Fruit fly (Drosophila melanogaster): ENCODE measurements around the gene Cnx14D.

Cnx14D gene

dm6 chrX:16547390-16547789, 22.2 kb upstream of the Cnx14D start, which contains the start of gene CG9902 (continued):
- peak; percentile 58; the same call in 1 of the 2 replicates for TF ChIP-seq sna (GFP tag; IDR thresholded peaks at IDR 0.05; ENCODE audit: partially characterized antibody)
- TF ChIP-seq CG4854 (GFP tag; optimal IDR thresholded peaks at IDR 0.05): peak; percentile 96
- TF ChIP-seq CG1603 (tag; optimal IDR thresholded peaks at IDR 0.05): peak; percentile 87
- TF ChIP-seq CG1024 (GFP tag; IDR thresholded peaks at IDR 0.05): no peak
- no peak for TF ChIP-seq CG11695 (GFP tag; IDR thresholded peaks at IDR 0.05)
- peak; percentile 63; the same call in 2 of the 3 replicates for TF ChIP-seq Doc3 (GFP tag; IDR thresholded peaks at IDR 0.05; ENCODE audit: partially characterized antibody)
- TF ChIP-seq NFAT (GFP tag; IDR thresholded peaks at IDR 0.05): no peak
- no peak for TF ChIP-seq CG8924 (tag; optimal IDR thresholded peaks at IDR 0.05)
- peak; percentile 8 for TF ChIP-seq NfI (GFP tag; optimal IDR thresholded peaks at IDR 0.05)
- TF ChIP-seq CG34224 (GFP tag; IDR thresholded peaks at IDR 0.05; ENCODE audit: partially characterized antibody): peak; percentile 83
- peak; percentile 82 for TF ChIP-seq Sry-δ (GFP tag; optimal IDR thresholded peaks at IDR 0.05)
- TF ChIP-seq unpg (GFP tag; optimal IDR thresholded peaks at IDR 0.05): no peak
- TF ChIP-seq CG4328 (GFP tag; optimal IDR thresholded peaks at IDR 0.05): no peak
- peak; percentile 53 for TF ChIP-seq CoRest (tag; optimal IDR thresholded peaks at IDR 0.05)
- TF ChIP-seq CG6654 (GFP tag; optimal IDR thresholded peaks at IDR 0.05): no peak
- no peak for TF ChIP-seq dati (GFP tag; IDR thresholded peaks at IDR 0.05)
- TF ChIP-seq CG2120 (GFP tag; optimal IDR thresholded peaks at IDR 0.05): peak; percentile 34
- TF ChIP-seq CG15601 (tag; optimal IDR thresholded peaks at IDR 0.05): peak; percentile 44
- no peak for TF ChIP-seq Kr (GFP tag; optimal IDR thresholded peaks at IDR 0.05)
- TF ChIP-seq corto (GFP tag; optimal IDR thresholded peaks at IDR 0.05): no peak
- TF ChIP-seq Atf-2 (GFP tag; optimal IDR thresholded peaks at IDR 0.05): no peak
- TF ChIP-seq Chrac-16 (GFP tag; optimal IDR thresholded peaks at IDR 0.05): no peak
- peak; percentile 47 for TF ChIP-seq CG8290 (GFP tag; optimal IDR thresholded peaks at IDR 0.05)
- TF ChIP-seq CG8290 (tag; optimal IDR thresholded peaks at IDR 0.05): peak in 1 of 2 experiments; percentile 80
- peak; percentile 85 for TF ChIP-seq bbx (GFP tag; IDR thresholded peaks at IDR 0.05; ENCODE audit: partially characterized antibody)
- no peak for TF ChIP-seq caup (GFP tag; optimal IDR thresholded peaks at IDR 0.05; ENCODE audit: severe bottlenecking)
- TF ChIP-seq CG10147 (GFP tag; optimal IDR thresholded peaks at IDR 0.05): no peak
- TF ChIP-seq ac (GFP tag; optimal IDR thresholded peaks at IDR 0.05): no peak
- TF ChIP-seq Meics (GFP tag; optimal IDR thresholded peaks at IDR 0.05): no peak
- TF ChIP-seq Bgb (GFP tag; IDR thresholded peaks at IDR 0.05; ENCODE audit: partially characterized antibody): peak; percentile 83
- TF ChIP-seq CG7745 (tag; optimal IDR thresholded peaks at IDR 0.05): no peak
- TF ChIP-seq CG13123 (GFP tag; optimal IDR thresholded peaks at IDR 0.05): no peak
- no peak for TF ChIP-seq zfh1 (GFP tag; IDR thresholded peaks at IDR 0.05)
- TF ChIP-seq sima (GFP tag; optimal IDR thresholded peaks at IDR 0.05): no peak
- TF ChIP-seq gcm2 (GFP tag; optimal IDR thresholded peaks at IDR 0.05): no peak
- no peak for TF ChIP-seq D19B (GFP tag; optimal IDR thresholded peaks at IDR 0.05)
- no peak for TF ChIP-seq CG9727 (GFP tag; optimal IDR thresholded peaks at IDR 0.05)
- peak; percentile 94 for TF ChIP-seq Ets97D (GFP tag; optimal IDR thresholded peaks at IDR 0.05)
- no peak for TF ChIP-seq CG3281 (GFP tag; optimal IDR thresholded peaks at IDR 0.05)
- peak; percentile 86 for TF ChIP-seq CG6791 (GFP tag; IDR thresholded peaks at IDR 0.05; ENCODE audit: partially characterized antibody)
- TF ChIP-seq sug (tag; optimal IDR thresholded peaks at IDR 0.05): peak; percentile 28
- peak; percentile 92 for TF ChIP-seq CG9215 (GFP tag; IDR thresholded peaks at IDR 0.05)
- peak; percentile 84 for TF ChIP-seq E2f2 (GFP tag; IDR thresholded peaks at IDR 0.05)
- TF ChIP-seq hth (optimal IDR thresholded peaks at IDR 0.05): no peak
- no peak for TF ChIP-seq slou (GFP tag; optimal IDR thresholded peaks at IDR 0.05)
- TF ChIP-seq onecut (GFP tag; IDR thresholded peaks at IDR 0.05): peak; percentile 28; the same call in 1 of the 2 replicates
- TF ChIP-seq bab2 (GFP tag; optimal IDR thresholded peaks at IDR 0.05): peak; percentile 1
- TF ChIP-seq CG11085 (GFP tag; IDR thresholded peaks at IDR 0.05): no peak
- no peak for TF ChIP-seq HLH3B (GFP tag; IDR thresholded peaks at IDR 0.05)
- TF ChIP-seq seq (GFP tag; IDR thresholded peaks at IDR 0.05): no peak
- TF ChIP-seq CG1792 (GFP tag; optimal IDR thresholded peaks at IDR 0.05): no peak
- no peak for TF ChIP-seq CG9932 (GFP tag; IDR thresholded peaks at IDR 0.05)
